Fruit fly (Drosophila melanogaster) whole organism, embryonic: ENCODE measurements around the gene Atg5.

Source experiments
- Abd-B ChIP-seq: fragments of 200-800 bp; sonication (Bioruptor generic); optimal IDR thresholded peaks from 2 replicates; lab custom pipeline; 2018; ENCODE audit warnings: missing biosample characterization, mild to moderate bottlenecking, missing genetic modification characterization, moderate library complexity
- Adf1 ChIP-seq: fragments of 200-800 bp; sonication (Bioruptor generic); IDR thresholded peaks from 2 replicates; pipeline ENCODE4 v1.3.6; 2022; ENCODE audit warnings: missing biosample characterization, missing genetic modification characterization
- CG33213 ChIP-seq: fragments of 200-800 bp; sonication (Bioruptor generic); optimal IDR thresholded peaks from 3 replicates; lab custom pipeline; 2016; ENCODE audit warnings: missing biosample characterization, missing genetic modification characterization
- CG7372 ChIP-seq: fragments of 200-800 bp; sonication (Bioruptor generic); IDR thresholded peaks from 2 replicates; pipeline ENCODE4 v1.3.6; 2022; ENCODE audit warnings: missing biosample characterization, missing genetic modification characterization
- CG7839 ChIP-seq: fragments of 200-800 bp; sonication (Bioruptor generic); optimal IDR thresholded peaks from 3 replicates; lab custom pipeline; 2018; ENCODE audit warnings: missing biosample characterization, mild to moderate bottlenecking, missing genetic modification characterization, moderate library complexity
- Sox102F ChIP-seq: fragments of 200-800 bp; sonication (Bioruptor generic); optimal IDR thresholded peaks from 2 replicates; lab custom pipeline; 2018; ENCODE audit warnings: missing biosample characterization, mild to moderate bottlenecking, missing genetic modification characterization, moderate library complexity
- Sry-β ChIP-seq: fragments of 200-800 bp; sonication (Bioruptor generic); optimal IDR thresholded peaks from 2 replicates; lab custom pipeline; 2018; ENCODE audit warnings: missing biosample characterization, mild to moderate bottlenecking, missing genetic modification characterization, moderate library complexity
- br ChIP-seq: fragments of >200 bp; optimal IDR thresholded peaks from 2 replicates; lab custom pipeline; 2017
- nerfin-1 ChIP-seq: fragments of 200-800 bp; sonication (Bioruptor generic); optimal IDR thresholded peaks from 3 replicates; lab custom pipeline; 2019; ENCODE audit warnings: missing biosample characterization, mild to moderate bottlenecking, missing genetic modification characterization, moderate library complexity
- nmo ChIP-seq: fragments of 200-800 bp; sonication (Bioruptor generic); optimal IDR thresholded peaks from 2 replicates; lab custom pipeline; 2018; ENCODE audit warnings: missing biosample characterization, mild to moderate bottlenecking, missing genetic modification characterization, moderate library complexity
- repo ChIP-seq: fragments of 200-800 bp; sonication (Bioruptor generic); optimal IDR thresholded peaks from 2 replicates; lab custom pipeline; 2016; ENCODE audit warnings: missing biosample characterization, missing genetic modification characterization

DNA sequence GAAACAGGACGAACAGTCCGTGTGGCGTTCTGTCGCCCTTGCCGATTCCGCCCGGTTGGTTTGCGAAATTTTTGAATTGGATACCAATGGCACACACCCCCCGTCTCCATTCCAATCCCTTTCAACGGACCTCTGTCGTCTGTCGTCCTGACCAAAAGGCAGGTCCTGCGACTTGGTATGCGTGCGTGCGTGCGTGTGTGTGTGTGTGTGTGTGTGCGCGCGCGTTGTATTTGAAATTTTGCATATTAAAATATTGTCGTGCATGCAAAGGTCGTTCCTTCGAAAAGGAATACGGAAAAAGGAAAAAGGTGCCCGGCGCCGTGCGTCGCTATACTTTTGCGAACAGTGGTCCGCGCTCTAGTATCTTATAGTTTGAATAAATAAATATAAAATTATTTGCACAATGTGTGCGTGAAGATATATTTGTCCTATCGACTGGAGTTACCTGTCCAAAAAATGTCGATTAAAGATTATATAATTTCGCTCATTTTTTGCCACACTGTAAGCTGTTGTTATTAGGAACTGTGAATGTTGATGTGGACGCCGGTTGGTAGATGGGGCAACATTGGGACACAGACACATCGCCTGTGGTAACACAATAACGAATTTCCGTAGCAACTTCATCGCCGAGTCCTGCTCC is 52.1 kb downstream of the Atg5 start:
- TF ChIP-seq nmo (GFP tag; lab: Kevin White, UChicago) (no peak), Sox102F (GFP tag; lab: Kevin White, UChicago) (no peak), CG7839 (peak; percentile 33), Abd-B (GFP tag; lab: Kevin White, UChicago) (no peak), Adf1 (GFP tag; lab: Robert Waterston, UW) (no peak), CG33213 (GFP tag; lab: Kevin White, UChicago) (no peak), CG7372 (GFP tag; lab: Robert Waterston, UW) (no peak), br (lab: Kevin White, UChicago) (no peak), repo (GFP tag; lab: Kevin White, UChicago) (no peak), nerfin-1 (tag; lab: Kevin White, UChicago) (no peak), Sry-β (GFP tag; lab: Kevin White, UChicago) (no peak)
